Fruit fly (Drosophila melanogaster) whole organism, embryonic: ENCODE measurements around the gene CG14915.

Experiments
- Atf6 ChIP-seq: fragments of 200-800 bp; sonication (Bioruptor generic); IDR thresholded peaks from 2 replicates; pipeline ENCODE4 v1.3.6; 2022; ENCODE audit warnings: missing biosample characterization, missing genetic modification characterization
- Awh ChIP-seq: fragments of 200-800 bp; sonication (Bioruptor generic); IDR thresholded peaks from 2 replicates; pipeline ENCODE4, ENCODE4 v1.3.6; 2022; ENCODE audit warnings: missing biosample characterization, missing genetic modification characterization
- CG10366 ChIP-seq: fragments of 200-800 bp; sonication (Bioruptor generic); IDR thresholded peaks from 2 replicates; pipeline ENCODE4 v1.3.6; 2022; ENCODE audit warnings: missing biosample characterization, missing genetic modification characterization
- CG10462 ChIP-seq: fragments of 200-800 bp; sonication (Bioruptor generic); optimal IDR thresholded peaks from 2 replicates; lab custom pipeline; 2016; ENCODE audit warnings: missing biosample characterization, missing genetic modification characterization
- CG11247 ChIP-seq: fragments of 200-800 bp; sonication (Bioruptor generic); IDR thresholded peaks from 2 replicates; pipeline ENCODE4 v1.3.6; 2022; ENCODE audit warnings: missing biosample characterization, missing genetic modification characterization
- CG12942 ChIP-seq: fragments of 200-800 bp; sonication (Bioruptor generic); optimal IDR thresholded peaks from 3 replicates; lab custom pipeline; 2016; ENCODE audit warnings: missing biosample characterization, missing genetic modification characterization
- CG17186 ChIP-seq: fragments of 200-800 bp; sonication (Bioruptor generic); optimal IDR thresholded peaks from 3 replicates; lab custom pipeline; 2017; ENCODE audit warnings: missing biosample characterization, missing genetic modification reagents, missing genetic modification characterization
- CG30020 ChIP-seq: fragments of 200-800 bp; optimal IDR thresholded peaks from 2 replicates; lab custom pipeline; 2019; ENCODE audit warnings: missing biosample characterization, mild to moderate bottlenecking, missing genetic modification characterization, moderate library complexity
- CG31388 ChIP-seq: fragments of 200-800 bp; sonication (Bioruptor generic); optimal IDR thresholded peaks from 2 replicates; lab custom pipeline; 2016; ENCODE audit warnings: missing biosample characterization, missing genetic modification characterization
- CG3163 ChIP-seq: fragments of 200-800 bp; sonication (Bioruptor generic); optimal IDR thresholded peaks from 3 replicates; lab custom pipeline; 2016; ENCODE audit warnings: missing biosample characterization, missing genetic modification characterization
- CG3995 ChIP-seq: fragments of 200-800 bp; sonication (Bioruptor generic); optimal IDR thresholded peaks from 3 replicates; lab custom pipeline; 2016; ENCODE audit warnings: missing biosample characterization, missing genetic modification characterization
- CG4328 ChIP-seq: fragments of 200-800 bp; sonication (Bioruptor generic); optimal IDR thresholded peaks from 3 replicates; lab custom pipeline; 2017; ENCODE audit warnings: missing biosample characterization, missing genetic modification reagents, missing genetic modification characterization
- CG6272 ChIP-seq: fragments of 200-800 bp; sonication (Bioruptor generic); IDR thresholded peaks from 2 replicates; pipeline ENCODE4 v1.3.6; 2022; ENCODE audit warnings: missing biosample characterization, missing genetic modification characterization
- CG6689 ChIP-seq: fragments of 200-800 bp; sonication (Bioruptor generic); IDR thresholded peaks from 2 replicates; pipeline ENCODE4 v1.3.6; 2022; ENCODE audit warnings: missing biosample characterization, missing genetic modification characterization
- CG7556 ChIP-seq: fragments of 200-800 bp; sonication (Bioruptor generic); optimal IDR thresholded peaks from 2 replicates; lab custom pipeline; 2017; ENCODE audit warnings: missing biosample characterization, mild to moderate bottlenecking, missing genetic modification characterization
- CG7839 ChIP-seq: fragments of 200-800 bp; sonication (Bioruptor generic); optimal IDR thresholded peaks from 3 replicates; lab custom pipeline; 2018; ENCODE audit warnings: missing biosample characterization, mild to moderate bottlenecking, missing genetic modification characterization, moderate library complexity
- CG9609 ChIP-seq: fragments of 200-800 bp; sonication (Bioruptor generic); optimal IDR thresholded peaks from 3 replicates; lab custom pipeline; 2016; ENCODE audit warnings: missing biosample characterization, missing genetic modification characterization
- D ChIP-seq, 2 experiments: fragments of 200-800 bp in 1 of 2; fragments of >200 bp in 1 of 2; sonication (Bioruptor generic) in 1 of 2; optimal IDR thresholded peaks; 2 replicates in 1 of 2; 3 replicates in 1 of 2; lab custom pipeline; 2017; ENCODE audit warnings: mild to moderate bottlenecking in 1 of 2, missing biosample characterization in 1 of 2, missing genetic modification characterization in 1 of 2, missing genetic modification reagents in 1 of 2
- Dad ChIP-seq: fragments of 200-800 bp; sonication (Bioruptor generic); optimal IDR thresholded peaks from 3 replicates; lab custom pipeline; 2016; ENCODE audit warnings: missing biosample characterization, missing genetic modification characterization
- Dek ChIP-seq: fragments of 200-800 bp; sonication (Bioruptor generic); optimal IDR thresholded peaks from 3 replicates; lab custom pipeline; 2019; ENCODE audit warnings: missing biosample characterization, mild to moderate bottlenecking, missing genetic modification characterization, moderate library complexity
- Dref ChIP-seq: fragments of 200-800 bp; sonication (Bioruptor generic); IDR thresholded peaks from 2 replicates; pipeline ENCODE4 v1.3.6; 2022; ENCODE audit warnings: missing biosample characterization, missing genetic modification characterization
- Fer3 ChIP-seq: fragments of 200-800 bp; sonication (Bioruptor generic); optimal IDR thresholded peaks from 2 replicates; lab custom pipeline; 2018; ENCODE audit warnings: missing biosample characterization, mild to moderate bottlenecking, missing genetic modification characterization, moderate library complexity
- Hmr ChIP-seq: fragments of 200-800 bp; sonication (Bioruptor generic); optimal IDR thresholded peaks from 3 replicates; lab custom pipeline; 2017; ENCODE audit warnings: mild to moderate bottlenecking, missing biosample characterization, missing genetic modification reagents, missing genetic modification characterization
- Hmx ChIP-seq: fragments of 200-800 bp; sonication (Bioruptor generic); optimal IDR thresholded peaks from 2 replicates; lab custom pipeline; 2016; ENCODE audit warnings: missing biosample characterization, missing genetic modification characterization
- Mes4 ChIP-seq: fragments of 200-800 bp; sonication (Bioruptor generic); optimal IDR thresholded peaks from 2 replicates; lab custom pipeline; 2016; ENCODE audit warnings: missing biosample characterization, missing genetic modification characterization
- NfI ChIP-seq: fragments of 200-800 bp; sonication (Bioruptor generic); optimal IDR thresholded peaks from 3 replicates; lab custom pipeline; 2018; ENCODE audit warnings: missing biosample characterization, mild to moderate bottlenecking, missing genetic modification characterization, moderate library complexity
- Ravus ChIP-seq: fragments of 200-800 bp; sonication (Bioruptor generic); IDR thresholded peaks from 2 replicates; pipeline ENCODE4 v1.3.6; 2022; ENCODE audit warnings: missing biosample characterization, missing genetic modification characterization
- Sry-δ ChIP-seq: fragments of 200-800 bp; sonication (Bioruptor generic); optimal IDR thresholded peaks from 2 replicates; lab custom pipeline; 2016; ENCODE audit warnings: missing biosample characterization, missing genetic modification characterization
- al ChIP-seq: fragments of 200-800 bp; sonication (Bioruptor generic); IDR thresholded peaks from 2 replicates; pipeline ENCODE4 v1.3.6; 2022; ENCODE audit warnings: missing biosample characterization, missing genetic modification characterization
- az2 ChIP-seq: fragments of 200-800 bp; sonication (Bioruptor generic); optimal IDR thresholded peaks from 3 replicates; lab custom pipeline; 2016; ENCODE audit warnings: missing biosample characterization, missing genetic modification characterization
- bowl ChIP-seq: fragments of 200-800 bp; sonication (Bioruptor generic); IDR thresholded peaks from 2 replicates; pipeline ENCODE4 v1.3.6; 2022; ENCODE audit warnings: missing biosample characterization, missing genetic modification characterization
- disco-r ChIP-seq: fragments of 200-800 bp; sonication (Bioruptor generic); optimal IDR thresholded peaks from 2 replicates; lab custom pipeline; 2016; ENCODE audit warnings: missing biosample characterization, missing genetic modification characterization
- ewg ChIP-seq: fragments of 200-800 bp; sonication (Bioruptor generic); optimal IDR thresholded peaks from 3 replicates; lab custom pipeline; 2017; ENCODE audit warnings: mild to moderate bottlenecking, missing biosample characterization, missing genetic modification reagents, missing genetic modification characterization
- fu2 ChIP-seq: fragments of 200-800 bp; sonication (Bioruptor generic); optimal IDR thresholded peaks from 2 replicates; lab custom pipeline; 2016; ENCODE audit warnings: missing biosample characterization, missing genetic modification characterization
- h ChIP-seq: fragments of >200 bp; optimal IDR thresholded peaks from 2 replicates; lab custom pipeline; 2017
- lab ChIP-seq: fragments of 200-800 bp; sonication (Bioruptor generic); optimal IDR thresholded peaks from 3 replicates; lab custom pipeline; 2017; ENCODE audit warnings: missing biosample characterization, missing genetic modification characterization, mild to moderate bottlenecking, moderate library complexity, missing genetic modification reagents
- lola ChIP-seq, 3 experiments: fragments of >200 bp in 2 of 3; fragments of 200-800 bp in 1 of 3; sonication (Bioruptor generic) in 1 of 3; optimal IDR thresholded peaks; 2 replicates each; lab custom pipeline; 2017 to 2019; ENCODE audit warnings: missing biosample characterization in 3 of 3, missing genetic modification characterization in 3 of 3, mild to moderate bottlenecking in 1 of 3, moderate library complexity in 1 of 3
- mam ChIP-seq: fragments of 200-800 bp; sonication (Bioruptor generic); optimal IDR thresholded peaks from 3 replicates; lab custom pipeline; 2016; ENCODE audit warnings: missing biosample characterization, missing genetic modification characterization
- pita ChIP-seq: fragments of 200-800 bp; sonication (Bioruptor generic); optimal IDR thresholded peaks from 2 replicates; lab custom pipeline; 2017; ENCODE audit warnings: missing biosample characterization, mild to moderate bottlenecking, missing genetic modification characterization
- prd ChIP-seq, 3 experiments: fragments of >200 bp in 2 of 3; fragments of 200-800 bp in 1 of 3; sonication (Bioruptor generic) in 1 of 3; optimal IDR thresholded peaks in 2 of 3; IDR thresholded peaks in 1 of 3; 2 replicates in 2 of 3; 3 replicates in 1 of 3; pipeline versions ENCODE4 v1.3.6 to Lab custom; 2017 to 2022; ENCODE audit warnings: missing biosample characterization in 1 of 3, missing genetic modification characterization in 1 of 3
- pum ChIP-seq: fragments of 200-800 bp; sonication (Bioruptor generic); optimal IDR thresholded peaks from 2 replicates; lab custom pipeline; 2016; ENCODE audit warnings: missing biosample characterization, missing genetic modification characterization
- salm ChIP-seq: fragments of 200-800 bp; sonication (Bioruptor generic); optimal IDR thresholded peaks from 2 replicates; lab custom pipeline; 2018; ENCODE audit warnings: missing biosample characterization, mild to moderate bottlenecking, missing genetic modification characterization
- slbo ChIP-seq: fragments of 200-800 bp; sonication (Bioruptor generic); IDR thresholded peaks from 2 replicates; pipeline ENCODE4 v1.3.6; 2022; ENCODE audit warnings: missing biosample characterization, missing genetic modification characterization
- slou ChIP-seq: fragments of 200-800 bp; sonication (Bioruptor generic); optimal IDR thresholded peaks from 3 replicates; lab custom pipeline; 2016; ENCODE audit warnings: missing biosample characterization, missing genetic modification characterization
- sug ChIP-seq: fragments of 200-800 bp; optimal IDR thresholded peaks from 2 replicates; lab custom pipeline; 2019; ENCODE audit warnings: missing biosample characterization, mild to moderate bottlenecking, missing genetic modification characterization, moderate library complexity
- tin ChIP-seq: fragments of 200-800 bp; sonication (Bioruptor generic); optimal IDR thresholded peaks from 3 replicates; lab custom pipeline; 2016; ENCODE audit warnings: missing biosample characterization, missing genetic modification characterization
- wek ChIP-seq: fragments of 200-800 bp; sonication (Bioruptor generic); optimal IDR thresholded peaks from 3 replicates; lab custom pipeline; 2018; ENCODE audit warnings: missing biosample characterization, mild to moderate bottlenecking, missing genetic modification characterization, moderate library complexity
- zen2 ChIP-seq: fragments of 200-800 bp; sonication (Bioruptor generic); IDR thresholded peaks from 3 replicates; pipeline ENCODE4 v1.3.6; 2022; ENCODE audit warnings: missing biosample characterization, missing genetic modification characterization; ENCODE audit not compliant: partially characterized antibody

CG14915 gene

dm6 chr2L:11037583-11038517, 33.0 kb upstream of the CG14915 start (continued):
- TF ChIP-seq slou (no peak), CG10462 (GFP tag; lab: Kevin White, UChicago) (peak; percentile 37), CG17186 (GFP tag; lab: Kevin White, UChicago) (no peak), az2 (GFP tag; lab: Kevin White, UChicago) (peak; percentile 71), bowl (GFP tag; lab: Robert Waterston, UW) (no peak), sug (tag; lab: Kevin White, UChicago) (no peak), Awh (GFP tag; lab: Robert Waterston, UW) (no peak; the same call in 1 of the 2 replicates), CG3163 (GFP tag; lab: Kevin White, UChicago) (no peak), CG9609 (GFP tag; lab: Kevin White, UChicago) (peak; percentile 11), Dref (GFP tag; lab: Robert Waterston, UW) (no peak), slbo (GFP tag; lab: Robert Waterston, UW) (peak; percentile 43), CG7556 (GFP tag; lab: Kevin White, UChicago) (peak; percentile 84), wek (no peak), pita (GFP tag; lab: Kevin White, UChicago) (no peak), ewg (GFP tag; lab: Kevin White, UChicago) (peak; percentile 41), disco-r (GFP tag; lab: Kevin White, UChicago) (peak; percentile 44), lola (GFP tag; optimal IDR thresholded peaks at IDR 0.05; lab: Kevin White, UChicago) (peak in 1 of 3 experiments; percentile 76), CG10366 (peak; percentile 52), h (no peak), Dek (no peak), Ravus (GFP tag; lab: Robert Waterston, UW) (no peak; the same call in 1 of the 2 replicates), pum (peak; percentile 28), CG30020 (tag; lab: Kevin White, UChicago) (no peak), al (0 out of 2 replicates have a peak, but pooled peaks have one; percentile 7), Fer3 (tag; lab: Kevin White, UChicago) (peak; percentile 29), lab (GFP tag; lab: Kevin White, UChicago) (peak; percentile 35), mam (GFP tag; lab: Kevin White, UChicago) (peak; percentile 4), Dad (GFP tag; lab: Kevin White, UChicago) (no peak), CG11247 (GFP tag; lab: Robert Waterston, UW) (peak; percentile 10; the same call in 1 of the 2 replicates), prd (optimal IDR thresholded peaks at IDR 0.05; lab: Kevin White, UChicago) (no peak), prd (GFP tag; IDR thresholded peaks at IDR 0.05; lab: Robert Waterston, UW) (peak; percentile 6; the same call in 1 of the 3 replicates), Atf6 (GFP tag; lab: Robert Waterston, UW) (peak; percentile 55; the same call in 1 of the 2 replicates), Hmr (GFP tag; lab: Kevin White, UChicago) (peak; percentile 39), fu2 (GFP tag; lab: Kevin White, UChicago) (no peak), CG6272 (GFP tag; lab: Robert Waterston, UW) (0 out of 2 replicates have a peak, but pooled peaks have one; percentile 20), CG4328 (GFP tag; lab: Kevin White, UChicago) (no peak), NfI (GFP tag; lab: Kevin White, UChicago) (no peak), CG6689 (peak; percentile 52), CG3995 (no peak), CG12942 (GFP tag; lab: Kevin White, UChicago) (no peak), Mes4 (GFP tag; lab: Kevin White, UChicago) (peak; percentile 62), Hmx (GFP tag; lab: Kevin White, UChicago) (no peak), salm (peak; percentile 30), D (optimal IDR thresholded peaks at IDR 0.05; lab: Kevin White, UChicago) (no peak), D (GFP tag; optimal IDR thresholded peaks at IDR 0.05; lab: Kevin White, UChicago) (peak; percentile 45), tin (GFP tag; lab: Kevin White, UChicago) (peak; percentile 35), zen2 (GFP tag; lab: Robert Waterston, UW) (no peak), Sry-δ (GFP tag; lab: Kevin White, UChicago) (no peak), CG7839 (tag; lab: Kevin White, UChicago) (peak; percentile 66), CG31388 (GFP tag; lab: Kevin White, UChicago) (no peak)
